Worm (Caenorhabditis elegans): ENCODE data around the gene F28H7.7.

DNA sequence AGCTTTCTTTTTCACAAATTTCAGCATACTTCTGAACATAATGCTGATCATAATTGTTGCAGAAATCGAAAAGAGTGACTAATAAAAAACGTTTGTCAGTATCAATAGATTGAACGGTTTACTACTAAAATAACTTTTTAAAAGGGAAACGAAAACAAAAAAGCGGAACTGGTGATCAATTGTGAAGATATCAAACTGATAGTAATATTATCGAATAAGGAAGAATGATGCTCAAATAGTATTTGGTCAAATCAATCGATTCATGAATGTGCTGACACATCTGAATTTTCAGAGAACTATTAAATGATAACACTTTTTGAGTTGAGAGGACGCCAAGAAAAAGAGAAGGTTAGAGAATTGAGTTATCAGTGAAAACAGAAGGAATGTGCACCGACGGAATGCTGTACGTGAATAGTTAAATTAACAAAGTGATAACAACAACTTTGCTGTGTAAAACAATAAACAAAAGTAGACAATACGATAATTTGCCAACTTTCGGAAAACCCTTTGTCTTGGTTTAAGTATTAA lies 22.6 kb upstream of the F28H7.7 start, which contains the start of gene D1054.5:
- TF ChIP-seq unc-62 (GFP tag; optimal IDR thresholded peaks at IDR 0.05) (no peak), pha-4 (tag; optimal IDR thresholded peaks at IDR 0.05) (no peak), unc-39 (tag; optimal IDR thresholded peaks at IDR 0.05) (no peak), snpc-4 (tag; optimal IDR thresholded peaks at IDR 0.05) (no peak), M03D4.4 (tag; optimal IDR thresholded peaks at IDR 0.05) (no peak), nhr-12 (tag; optimal IDR thresholded peaks at IDR 0.05) (no peak), nhr-76 (tag; optimal IDR thresholded peaks at IDR 0.05) (no peak), mep-1 (tag; optimal IDR thresholded peaks at IDR 0.05) (no peak), lin-13 (tag; optimal IDR thresholded peaks at IDR 0.05) (no peak), zip-8 (tag; optimal IDR thresholded peaks at IDR 0.05) (no peak), nhr-237 (tag; optimal IDR thresholded peaks at IDR 0.05) (no peak), nhr-28 (tag; optimal IDR thresholded peaks at IDR 0.05) (no peak), mab-5 (tag; optimal IDR thresholded peaks at IDR 0.05) (no peak), ces-1 (GFP tag; optimal IDR thresholded peaks at IDR 0.05) (no peak)
